Worm (Caenorhabditis elegans) whole organism, mixed stage, embryonic: ENCODE measurements around the gene smg-8.

ENCODE experiments used
- blmp-1 ChIP-seq: fragments of 150-350 bp; optimal IDR thresholded peaks from 2 replicates; lab custom pipeline; 2014; ENCODE audit warnings: missing biosample characterization, missing genetic modification characterization
- elt-1 ChIP-seq: sonication (generic microtip); optimal IDR thresholded peaks from 2 replicates; lab custom pipeline; 2017; ENCODE audit warnings: missing genetic modification characterization, mild to moderate bottlenecking, missing compliant biosample characterization, antibody characterized with exemption, moderate library complexity, borderline replicate concordance; ENCODE audit not compliant: insufficient read depth
- mls-2 ChIP-seq: sonication (generic microtip); optimal IDR thresholded peaks from 2 replicates; lab custom pipeline; 2016; ENCODE audit warnings: mild to moderate bottlenecking, missing genetic modification characterization, moderate library complexity, missing compliant biosample characterization
- nhr-12 ChIP-seq: fragments of 150-350 bp; optimal IDR thresholded peaks from 2 replicates; lab custom pipeline; 2014; ENCODE audit warnings: missing biosample characterization, missing genetic modification characterization
- nhr-237 ChIP-seq: fragments of 150-350 bp; optimal IDR thresholded peaks from 2 replicates; lab custom pipeline; 2014; ENCODE audit warnings: missing biosample characterization, missing genetic modification characterization
- unc-62 ChIP-seq: fragments of 150-350 bp; optimal IDR thresholded peaks from 2 replicates; lab custom pipeline; 2014; ENCODE audit warnings: missing biosample characterization, missing genetic modification reagents, missing genetic modification characterization
- ztf-11 ChIP-seq: fragments of 150-350 bp; optimal IDR thresholded peaks from 2 replicates; lab custom pipeline; 2014; ENCODE audit warnings: missing biosample characterization, missing genetic modification characterization

- TF ChIP-seq nhr-237 (tag; lab: Kevin White, UChicago) (no peak), mls-2 (tag; lab: Kevin White, UChicago) (no peak), ztf-11 (tag; lab: Kevin White, UChicago) (no peak), elt-1 (tag; lab: Kevin White, UChicago) (no peak), unc-62 (GFP tag; lab: Kevin White, UChicago) (no peak), nhr-12 (tag; lab: Kevin White, UChicago) (no peak), blmp-1 (tag; lab: Kevin White, UChicago) (no peak)
Measured at ce11 chrII:14413709-14414108, 27.5 kb upstream of the smg-8 start.
